Worm (Caenorhabditis elegans): Measurements from ENCODE around the gene C46C11.3.

- TF ChIP-seq sea-2 (GFP tag; optimal IDR thresholded peaks at IDR 0.05) (no peak), nhr-12 (tag; optimal IDR thresholded peaks at IDR 0.05) (no peak), ama-1 (optimal IDR thresholded peaks at IDR 0.05) (no peak), R02D3.7 (tag; optimal IDR thresholded peaks at IDR 0.05) (no peak), mdl-1 (tag; optimal IDR thresholded peaks at IDR 0.05) (no peak), ceh-16 (tag; optimal IDR thresholded peaks at IDR 0.05) (no peak), elt-2 (tag; optimal IDR thresholded peaks at IDR 0.05) (no peak), unc-62 (GFP tag; optimal IDR thresholded peaks at IDR 0.05) (no peak)
Observed at ce11 chrX:4626891-4627290, 4.8 kb downstream of the C46C11.3 start.

Measured in whole organism, L3 larva.